Worm (Caenorhabditis elegans) whole organism, L2 larva: Measurements from ENCODE around the gene kin-4.
A peak's percentile ranks its signal among the peaks of the same experiment; 100 is the strongest.

ENCODE experiments used
- F13H6.1 ChIP-seq: sonication (generic microtip); optimal IDR thresholded peaks from 2 replicates; lab custom pipeline; 2016; ENCODE audit warnings: missing genetic modification characterization, missing compliant biosample characterization
- R02D3.7 ChIP-seq: fragments of 150-350 bp; optimal IDR thresholded peaks from 2 replicates; lab custom pipeline; 2014; ENCODE audit warnings: missing biosample characterization, missing genetic modification characterization
- Y55F3AM.14 ChIP-seq: fragments of 200-800 bp; sonication (Bioruptor generic); optimal IDR thresholded peaks from 2 replicates; lab custom pipeline; 2018; ENCODE audit warnings: mild to moderate bottlenecking, missing genetic modification characterization, missing compliant biosample characterization
- ZK546.5 ChIP-seq: sonication (generic microtip); optimal IDR thresholded peaks from 2 replicates; lab custom pipeline; 2017; ENCODE audit warnings: missing biosample characterization, missing genetic modification characterization
- alr-1 ChIP-seq: fragments of 150-350 bp; optimal IDR thresholded peaks from 2 replicates; lab custom pipeline; 2014; ENCODE audit warnings: missing biosample characterization, missing genetic modification characterization
- aly-2 ChIP-seq: fragments of 150-350 bp; optimal IDR thresholded peaks from 2 replicates; lab custom pipeline; 2014; ENCODE audit warnings: missing biosample characterization, missing genetic modification characterization
- blmp-1 ChIP-seq: sonication (generic microtip); optimal IDR thresholded peaks from 2 replicates; lab custom pipeline; 2017; ENCODE audit warnings: missing genetic modification characterization, mild to moderate bottlenecking, missing compliant biosample characterization, antibody characterized with exemption, moderate library complexity; ENCODE audit not compliant: insufficient read depth
- ceh-16 ChIP-seq: fragments of 150-350 bp; optimal IDR thresholded peaks from 2 replicates; lab custom pipeline; 2014; ENCODE audit warnings: missing biosample characterization, missing genetic modification characterization
- dmd-4 ChIP-seq: sonication (generic microtip); optimal IDR thresholded peaks from 2 replicates; lab custom pipeline; 2017; ENCODE audit warnings: missing biosample characterization, missing genetic modification characterization
- egl-27 ChIP-seq: sonication (generic microtip); optimal IDR thresholded peaks from 3 replicates; lab custom pipeline; 2017; ENCODE audit warnings: missing biosample characterization, missing genetic modification reagents, missing genetic modification characterization
- elt-1 ChIP-seq: fragments of 150-350 bp; optimal IDR thresholded peaks from 2 replicates; lab custom pipeline; 2014; ENCODE audit warnings: missing biosample characterization, missing genetic modification characterization
- elt-3 ChIP-seq: sonication (generic microtip); optimal IDR thresholded peaks from 2 replicates; lab custom pipeline; 2017; ENCODE audit warnings: missing biosample characterization, missing genetic modification characterization
- fos-1 ChIP-seq: fragments of 150-350 bp; optimal IDR thresholded peaks from 2 replicates; lab custom pipeline; 2014; ENCODE audit warnings: missing biosample characterization, missing genetic modification characterization
- lin-11 ChIP-seq: fragments of 150-350 bp; sonication (generic microtip); optimal IDR thresholded peaks from 2 replicates; lab custom pipeline; 2014; ENCODE audit warnings: missing biosample characterization, missing genetic modification characterization, inconsistent platforms, mixed read lengths
- lin-39 ChIP-seq: fragments of 150-350 bp; optimal IDR thresholded peaks from 2 replicates; lab custom pipeline; 2014; ENCODE audit warnings: missing biosample characterization, missing genetic modification reagents, missing genetic modification characterization
- lsy-2 ChIP-seq, 2 experiments: fragments of 150-350 bp in 1 of 2; sonication (generic microtip) in 1 of 2; optimal IDR thresholded peaks; 2 replicates each; lab custom pipeline; 2014 to 2017; ENCODE audit warnings: missing biosample characterization in 2 of 2, missing genetic modification characterization in 2 of 2
- mbf-1 ChIP-seq: sonication (generic microtip); optimal IDR thresholded peaks from 2 replicates; lab custom pipeline; 2017; ENCODE audit warnings: missing biosample characterization, missing genetic modification characterization
- mdl-1 ChIP-seq, 2 experiments: fragments of 150-350 bp in 1 of 2; sonication (generic microtip) in 1 of 2; optimal IDR thresholded peaks; 2 replicates each; lab custom pipeline; 2017; ENCODE audit warnings: missing biosample characterization in 2 of 2, missing genetic modification characterization in 2 of 2
- nhr-10 ChIP-seq: sonication (generic microtip); optimal IDR thresholded peaks from 2 replicates; lab custom pipeline; 2017; ENCODE audit warnings: missing biosample characterization, missing genetic modification characterization
- nhr-11 ChIP-seq: fragments of 150-350 bp; optimal IDR thresholded peaks from 2 replicates; lab custom pipeline; 2014; ENCODE audit warnings: missing biosample characterization, missing genetic modification characterization
- nhr-12 ChIP-seq: fragments of 150-350 bp; optimal IDR thresholded peaks from 2 replicates; lab custom pipeline; 2014; ENCODE audit warnings: missing biosample characterization, missing genetic modification characterization
- nhr-129 ChIP-seq: fragments of 150-350 bp; optimal IDR thresholded peaks from 2 replicates; lab custom pipeline; 2014; ENCODE audit warnings: missing biosample characterization, missing genetic modification characterization
- nhr-21 ChIP-seq: fragments of 150-350 bp; optimal IDR thresholded peaks from 2 replicates; lab custom pipeline; 2014; ENCODE audit warnings: missing biosample characterization, missing genetic modification characterization
- nhr-23 ChIP-seq: fragments of 150-350 bp; optimal IDR thresholded peaks from 2 replicates; lab custom pipeline; 2014; ENCODE audit warnings: missing biosample characterization, missing genetic modification reagents, missing genetic modification characterization
- nhr-237 ChIP-seq: fragments of 150-350 bp; optimal IDR thresholded peaks from 2 replicates; lab custom pipeline; 2014; ENCODE audit warnings: missing biosample characterization, missing genetic modification characterization
- nhr-25 ChIP-seq: fragments of 150-350 bp; sonication (generic microtip); optimal IDR thresholded peaks from 3 replicates; lab custom pipeline; 2014; ENCODE audit warnings: missing biosample characterization, missing genetic modification characterization
- nhr-6 ChIP-seq: fragments of 150-350 bp; optimal IDR thresholded peaks from 2 replicates; lab custom pipeline; 2014; ENCODE audit warnings: missing biosample characterization, missing genetic modification characterization
- nhr-77 ChIP-seq: fragments of 150-350 bp; optimal IDR thresholded peaks from 2 replicates; lab custom pipeline; 2014; ENCODE audit warnings: missing biosample characterization, missing genetic modification characterization
- peb-1 ChIP-seq: fragments of 150-350 bp; optimal IDR thresholded peaks from 2 replicates; lab custom pipeline; 2014; ENCODE audit warnings: missing biosample characterization, missing genetic modification characterization
- sem-4 ChIP-seq: fragments of 150-350 bp; optimal IDR thresholded peaks from 2 replicates; lab custom pipeline; 2014; ENCODE audit warnings: missing biosample characterization, missing genetic modification reagents, missing genetic modification characterization
- skn-1 ChIP-seq: sonication (generic microtip); optimal IDR thresholded peaks from 2 replicates; lab custom pipeline; 2017; ENCODE audit warnings: missing biosample characterization, missing genetic modification characterization
- sma-3 ChIP-seq: sonication (generic microtip); optimal IDR thresholded peaks from 2 replicates; lab custom pipeline; 2016; ENCODE audit warnings: missing genetic modification reagents, missing genetic modification characterization, missing compliant biosample characterization
- sma-9 ChIP-seq, 2 experiments: fragments of 150-350 bp in 1 of 2; sonication (generic microtip) in 1 of 2; optimal IDR thresholded peaks; 2 replicates each; lab custom pipeline; 2014 to 2016; ENCODE audit warnings: missing genetic modification characterization in 2 of 2, mild to moderate bottlenecking in 1 of 2, missing biosample characterization in 1 of 2, missing compliant biosample characterization in 1 of 2, missing genetic modification reagents in 1 of 2, moderate library complexity in 1 of 2
- snpc-4 ChIP-seq: fragments of 150-350 bp; optimal IDR thresholded peaks from 2 replicates; lab custom pipeline; 2014; ENCODE audit warnings: missing biosample characterization, missing genetic modification characterization
- unc-39 ChIP-seq: fragments of 150-350 bp; optimal IDR thresholded peaks from 2 replicates; lab custom pipeline; 2014; ENCODE audit warnings: missing biosample characterization, missing genetic modification characterization
- unc-55 ChIP-seq: fragments of 150-350 bp; sonication (generic microtip); optimal IDR thresholded peaks from 3 replicates; lab custom pipeline; 2014; ENCODE audit warnings: missing biosample characterization, missing genetic modification reagents, missing genetic modification characterization
- unc-62 ChIP-seq: fragments of 150-350 bp; optimal IDR thresholded peaks from 2 replicates; lab custom pipeline; 2014; ENCODE audit warnings: missing biosample characterization, missing genetic modification reagents, missing genetic modification characterization
- ztf-1 ChIP-seq: fragments of 200-800 bp; sonication (Bioruptor generic); conservative IDR thresholded peaks from 2 replicates; pipeline ENCODE4 v1.3.6; 2022; ENCODE audit warnings: missing genetic modification characterization, missing compliant biosample characterization
- ztf-11 ChIP-seq: sonication (generic microtip); optimal IDR thresholded peaks from 2 replicates; lab custom pipeline; 2017; ENCODE audit warnings: missing biosample characterization, missing genetic modification characterization
- ztf-4 ChIP-seq: fragments of 150-350 bp; optimal IDR thresholded peaks from 2 replicates; lab custom pipeline; 2014; ENCODE audit warnings: missing biosample characterization, missing genetic modification characterization

The kin-4 gene

ce11 chrIV:11489610-11490339 is 64.2 kb downstream of the kin-4 start (continued):
- TF ChIP-seq elt-3 (tag; lab: Kevin White, UChicago): no peak
- TF ChIP-seq, all 48 proteins: peak for 13

ce11 chrIV:11491422-11491821 is 65.9 kb downstream of the kin-4 start:
- TF ChIP-seq nhr-129 (peak; percentile 11), ztf-11 (tag; lab: Kevin White, UChicago) (no peak), fos-1 (tag; lab: Kevin White, UChicago) (peak; percentile 56), nhr-21 (tag; lab: Kevin White, UChicago) (peak; percentile 47), blmp-1 (tag; lab: Kevin White, UChicago) (peak; percentile 77), lin-11 (tag; lab: Kevin White, UChicago) (no peak), Y55F3AM.14 (GFP tag; lab: Kevin White, UChicago) (peak; percentile 41), egl-27 (no peak), sma-9 (GFP tag; optimal IDR thresholded peaks at IDR 0.05; lab: Kevin White, UChicago) (peak; percentile 32), sma-9 (tag; optimal IDR thresholded peaks at IDR 0.05; lab: Kevin White, UChicago) (no peak), nhr-10 (tag; lab: Kevin White, UChicago) (no peak), unc-62 (no peak), ztf-4 (peak; percentile 17), nhr-25 (tag; lab: Kevin White, UChicago) (peak; percentile 78), elt-1 (tag; lab: Kevin White, UChicago) (no peak), snpc-4 (tag; lab: Kevin White, UChicago) (no peak), dmd-4 (no peak), alr-1 (no peak), unc-55 (no peak), ztf-1 (GFP tag; lab: Robert Waterston, UW) (no peak), elt-3 (tag; lab: Kevin White, UChicago) (no peak), sma-3 (GFP tag; lab: Kevin White, UChicago) (peak; percentile 70)
- TF ChIP-seq, all 48 proteins: peak for 9

- no peak for TF ChIP-seq skn-1 (tag; lab: Kevin White, UChicago)
- no peak for TF ChIP-seq R02D3.7 (tag; lab: Kevin White, UChicago)
- no peak for TF ChIP-seq elt-3 (tag; lab: Kevin White, UChicago)
- TF ChIP-seq unc-55: no peak
- TF ChIP-seq ZK546.5: no peak
- no peak for TF ChIP-seq elt-1 (tag; lab: Kevin White, UChicago)
- no peak for TF ChIP-seq Y55F3AM.14 (GFP tag; lab: Kevin White, UChicago)
- TF ChIP-seq sma-3 (GFP tag; lab: Kevin White, UChicago): no peak
These were observed 66.8 kb downstream of the kin-4 start for ce11 chrIV:11492345-11492744.

- TF ChIP-seq ztf-11 (tag; lab: Kevin White, UChicago) (no peak), mdl-1 (tag; optimal IDR thresholded peaks at IDR 0.05; lab: Kevin White, UChicago) (no peak), nhr-237 (no peak), unc-62 (no peak), sem-4 (tag; lab: Kevin White, UChicago) (peak; percentile 5), nhr-21 (tag; lab: Kevin White, UChicago) (peak; percentile 9), ztf-4 (no peak)
These were observed 68.4 kb downstream of the kin-4 start for ce11 chrIV:11493899-11494298.

- TF ChIP-seq unc-39 (tag; lab: Kevin White, UChicago) (no peak), ceh-16 (no peak), ztf-1 (GFP tag; lab: Robert Waterston, UW) (no peak), nhr-23 (tag; lab: Kevin White, UChicago) (no peak), blmp-1 (tag; lab: Kevin White, UChicago) (no peak), ztf-4 (no peak), nhr-77 (tag; lab: Kevin White, UChicago) (no peak), ZK546.5 (no peak), ztf-11 (tag; lab: Kevin White, UChicago) (no peak), sma-3 (GFP tag; lab: Kevin White, UChicago) (no peak), nhr-12 (tag; lab: Kevin White, UChicago) (no peak), snpc-4 (tag; lab: Kevin White, UChicago) (no peak), sma-9 (GFP tag; optimal IDR thresholded peaks at IDR 0.05; lab: Kevin White, UChicago) (peak; percentile 28), sma-9 (tag; optimal IDR thresholded peaks at IDR 0.05; lab: Kevin White, UChicago) (no peak), lin-39 (tag; lab: Kevin White, UChicago) (no peak), sem-4 (tag; lab: Kevin White, UChicago) (peak; percentile 40), nhr-237 (no peak), F13H6.1 (tag; lab: Kevin White, UChicago) (peak; percentile 12), aly-2 (tag; lab: Kevin White, UChicago) (no peak), alr-1 (no peak), dmd-4 (no peak), Y55F3AM.14 (GFP tag; lab: Kevin White, UChicago) (no peak), mbf-1 (tag; lab: Kevin White, UChicago) (no peak), R02D3.7 (tag; lab: Kevin White, UChicago) (no peak), nhr-129 (peak; percentile 64), peb-1 (tag; lab: Kevin White, UChicago) (no peak), elt-1 (tag; lab: Kevin White, UChicago) (no peak), nhr-11 (tag; lab: Kevin White, UChicago) (no peak), lsy-2 (tag; optimal IDR thresholded peaks at IDR 0.05; lab: Kevin White, UChicago) (peak in 1 of 2 experiments; percentile 47), nhr-6 (tag; lab: Kevin White, UChicago) (no peak), nhr-21 (tag; lab: Kevin White, UChicago) (no peak)
These were observed 69.4 kb downstream of the kin-4 start for ce11 chrIV:11494924-11495323.
